Worm (Caenorhabditis elegans) whole organism, L3 larva: Measurements from ENCODE around the gene clec-193.
"Not testable (repeated sequence)": the region's sequence is repeated elsewhere in the genome, so short reads cannot be mapped to it uniquely, and the experiment has no call there.

ENCODE experiments used
- R02D3.7 ChIP-seq: fragments of 150-350 bp; optimal IDR thresholded peaks from 2 replicates; lab custom pipeline; 2014; ENCODE audit warnings: missing biosample characterization, missing genetic modification characterization
- ZK546.5 ChIP-seq: sonication (generic microtip); optimal IDR thresholded peaks from 2 replicates; lab custom pipeline; 2017; ENCODE audit warnings: missing biosample characterization, missing genetic modification characterization
- aly-2 ChIP-seq: fragments of 150-350 bp; optimal IDR thresholded peaks from 2 replicates; lab custom pipeline; 2014; ENCODE audit warnings: missing biosample characterization, missing genetic modification characterization
- ama-1 ChIP-seq: fragments of 150-350 bp; optimal IDR thresholded peaks from 2 replicates; lab custom pipeline; 2018
- ceh-16 ChIP-seq: sonication (generic microtip); optimal IDR thresholded peaks from 2 replicates; lab custom pipeline; 2017; ENCODE audit warnings: missing biosample characterization, missing genetic modification characterization
- ceh-9 ChIP-seq: sonication (generic microtip); optimal IDR thresholded peaks from 2 replicates; lab custom pipeline; 2018; ENCODE audit warnings: missing biosample characterization, missing genetic modification characterization
- daf-12 ChIP-seq: fragments of 150-350 bp; optimal IDR thresholded peaks from 2 replicates; lab custom pipeline; 2014; ENCODE audit warnings: missing biosample characterization, missing genetic modification reagents, missing genetic modification characterization
- egl-5 ChIP-seq: fragments of 150-350 bp; optimal IDR thresholded peaks from 2 replicates; lab custom pipeline; 2017; ENCODE audit warnings: missing biosample characterization, missing genetic modification reagents, missing genetic modification characterization, inconsistent platforms
- elt-1 ChIP-seq: fragments of 150-350 bp; optimal IDR thresholded peaks from 2 replicates; lab custom pipeline; 2014; ENCODE audit warnings: missing biosample characterization, missing genetic modification characterization
- elt-2 ChIP-seq: sonication (generic microtip); optimal IDR thresholded peaks from 2 replicates; lab custom pipeline; 2016; ENCODE audit warnings: missing genetic modification reagents, mild to moderate bottlenecking, missing genetic modification characterization, missing compliant biosample characterization
- fkh-10 ChIP-seq: sonication (generic microtip); optimal IDR thresholded peaks from 2 replicates; lab custom pipeline; 2017; ENCODE audit warnings: missing biosample characterization, missing genetic modification reagents, missing genetic modification characterization
- fkh-2 ChIP-seq: fragments of 150-350 bp; optimal IDR thresholded peaks from 2 replicates; lab custom pipeline; 2014; ENCODE audit warnings: missing biosample characterization, missing genetic modification reagents, missing genetic modification characterization
- hmg-11 ChIP-seq: sonication (generic microtip); optimal IDR thresholded peaks from 2 replicates; lab custom pipeline; 2016; ENCODE audit warnings: missing genetic modification characterization, missing compliant biosample characterization
- jun-1 ChIP-seq: fragments of 150-350 bp; optimal IDR thresholded peaks from 2 replicates; lab custom pipeline; 2014; ENCODE audit warnings: missing biosample characterization, missing genetic modification reagents, missing genetic modification characterization
- lin-15B ChIP-seq: fragments of 150-350 bp; optimal IDR thresholded peaks from 2 replicates; lab custom pipeline; 2014; ENCODE audit warnings: missing biosample characterization, missing genetic modification characterization
- lin-39 ChIP-seq: fragments of 150-350 bp; optimal IDR thresholded peaks from 2 replicates; lab custom pipeline; 2018; ENCODE audit warnings: missing biosample characterization, missing genetic modification reagents, missing genetic modification characterization
- mdl-1 ChIP-seq: fragments of 150-350 bp; optimal IDR thresholded peaks from 2 replicates; lab custom pipeline; 2014; ENCODE audit warnings: missing biosample characterization, missing genetic modification characterization
- mml-1 ChIP-seq: fragments of 150-350 bp; sonication (generic microtip); optimal IDR thresholded peaks from 3 replicates; lab custom pipeline; 2014; ENCODE audit warnings: missing biosample characterization, missing genetic modification characterization
- nfya-1 ChIP-seq: sonication (generic microtip); optimal IDR thresholded peaks from 2 replicates; lab custom pipeline; 2017; ENCODE audit warnings: missing genetic modification characterization, mild to moderate bottlenecking, missing compliant biosample characterization, antibody characterized with exemption, moderate library complexity; ENCODE audit not compliant: insufficient read depth
- nhr-11 ChIP-seq: fragments of 150-350 bp; optimal IDR thresholded peaks from 2 replicates; lab custom pipeline; 2014; ENCODE audit warnings: missing biosample characterization, missing genetic modification characterization
- nhr-12 ChIP-seq: fragments of 150-350 bp; optimal IDR thresholded peaks from 2 replicates; lab custom pipeline; 2014; ENCODE audit warnings: missing biosample characterization, missing genetic modification characterization
- nhr-237 ChIP-seq: fragments of 150-350 bp; optimal IDR thresholded peaks from 2 replicates; lab custom pipeline; 2014; ENCODE audit warnings: missing biosample characterization, missing genetic modification characterization
- nhr-25 ChIP-seq: sonication (generic microtip); optimal IDR thresholded peaks from 2 replicates; lab custom pipeline; 2017; ENCODE audit warnings: missing biosample characterization, missing genetic modification characterization
- nhr-28 ChIP-seq: fragments of 150-350 bp; optimal IDR thresholded peaks from 2 replicates; lab custom pipeline; 2014; ENCODE audit warnings: missing biosample characterization, missing genetic modification characterization
- nhr-43 ChIP-seq: sonication (generic microtip); optimal IDR thresholded peaks from 2 replicates; lab custom pipeline; 2016; ENCODE audit warnings: mild to moderate bottlenecking, missing genetic modification characterization, missing compliant biosample characterization; ENCODE audit not compliant: poor library complexity, severe bottlenecking
- nhr-77 ChIP-seq: fragments of 150-350 bp; optimal IDR thresholded peaks from 2 replicates; lab custom pipeline; 2014; ENCODE audit warnings: missing biosample characterization, missing genetic modification characterization
- pha-4 ChIP-seq: fragments of 150-350 bp; optimal IDR thresholded peaks from 2 replicates; lab custom pipeline; 2014; ENCODE audit warnings: missing biosample characterization, missing genetic modification reagents, missing genetic modification characterization
- pqm-1 ChIP-seq: fragments of 150-350 bp; optimal IDR thresholded peaks from 2 replicates; lab custom pipeline; 2017; ENCODE audit warnings: missing biosample characterization, missing genetic modification characterization, inconsistent platforms
- sea-2 ChIP-seq: fragments of 150-350 bp; sonication (generic microtip); optimal IDR thresholded peaks from 4 replicates; lab custom pipeline; 2014; ENCODE audit warnings: missing biosample characterization, missing genetic modification reagents, missing genetic modification characterization
- skn-1 ChIP-seq: fragments of 150-350 bp; optimal IDR thresholded peaks from 2 replicates; lab custom pipeline; 2014; ENCODE audit warnings: missing biosample characterization, missing genetic modification characterization
- snpc-4 ChIP-seq: fragments of 150-350 bp; optimal IDR thresholded peaks from 2 replicates; lab custom pipeline; 2014; ENCODE audit warnings: missing biosample characterization, missing genetic modification characterization
- tbx-2 ChIP-seq: sonication (generic microtip); optimal IDR thresholded peaks from 2 replicates; lab custom pipeline; 2016; ENCODE audit warnings: mild to moderate bottlenecking, missing genetic modification characterization, missing compliant biosample characterization
- unc-39 ChIP-seq: sonication (generic microtip); optimal IDR thresholded peaks from 4 replicates; lab custom pipeline; 2017; ENCODE audit warnings: missing biosample characterization, missing genetic modification characterization
- zag-1 ChIP-seq: fragments of 150-350 bp; optimal IDR thresholded peaks from 2 replicates; lab custom pipeline; 2014; ENCODE audit warnings: missing biosample characterization, missing genetic modification characterization

The clec-193 gene

DNA sequence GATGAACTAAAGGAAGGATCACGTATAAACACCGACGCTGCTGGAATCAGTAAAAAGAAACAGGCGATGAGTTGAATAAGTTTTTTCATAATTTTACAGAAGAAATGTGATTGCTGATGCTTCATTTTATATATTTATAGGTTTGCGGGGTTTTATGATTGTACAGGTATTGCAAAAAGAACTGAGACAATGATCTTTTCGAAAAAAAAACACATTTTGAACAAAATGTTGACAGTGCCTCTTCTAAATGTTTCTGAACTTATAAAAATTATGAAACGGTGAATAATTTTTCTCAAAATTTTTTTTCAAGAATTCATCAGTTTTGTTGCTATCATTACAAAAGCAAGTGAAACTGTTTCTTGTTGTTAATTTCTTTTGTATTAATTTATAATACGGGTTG, at the start of gene clec-193:
clec-193 (minus strand) TSS at position 101 of the 400 bp plus-strand sequence.
- TF ChIP-seq R02D3.7 (tag; lab: Kevin White, UChicago) (no peak), nhr-43 (tag; lab: Kevin White, UChicago) (no peak), elt-1 (tag; lab: Kevin White, UChicago) (no peak), nfya-1 (no peak), pha-4 (tag; lab: Kevin White, UChicago) (no peak), skn-1 (tag; lab: Kevin White, UChicago) (no peak), hmg-11 (tag; lab: Kevin White, UChicago) (no peak), daf-12 (tag; lab: Kevin White, UChicago) (no peak), jun-1 (tag; lab: Kevin White, UChicago) (no peak), ceh-16 (tag; lab: Kevin White, UChicago) (no peak), egl-5 (no peak), ceh-9 (tag; lab: Kevin White, UChicago) (no peak), lin-15B (tag; lab: Kevin White, UChicago) (no peak), ZK546.5 (tag; lab: Kevin White, UChicago) (no peak), nhr-237 (no peak), fkh-2 (tag; lab: Kevin White, UChicago) (no peak), aly-2 (no peak), ama-1 (lab: Kevin White, UChicago) (no peak), mdl-1 (tag; lab: Kevin White, UChicago) (no peak), nhr-11 (tag; lab: Kevin White, UChicago) (no peak)

DNA sequence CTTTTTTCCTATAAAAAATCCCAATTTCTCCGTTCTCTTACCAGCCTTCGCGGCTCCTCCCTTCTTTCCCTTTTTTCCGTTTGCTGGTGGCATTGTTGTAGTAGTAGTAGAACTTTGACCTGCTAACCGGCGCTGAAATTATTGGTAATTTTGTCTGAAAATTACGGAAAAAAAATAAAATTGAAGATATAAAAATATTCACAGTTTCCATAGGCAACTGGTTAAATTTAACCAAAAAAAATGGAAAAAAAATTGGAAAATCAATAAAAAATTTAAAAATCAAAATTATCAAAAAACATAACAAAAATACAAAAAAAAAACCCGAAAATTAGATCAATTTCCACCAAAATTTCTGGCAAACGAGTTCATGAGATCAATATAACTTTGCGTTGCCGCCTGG, 48.5 kb upstream of the clec-193 start, which contains the start of gene map-2:
map-2 (minus strand) TSS at position 101 of the 400 bp plus-strand sequence.
- TF ChIP-seq nhr-12 (tag; lab: Kevin White, UChicago), result no peak
- TF ChIP-seq egl-5, result no peak
- TF ChIP-seq ama-1 (lab: Kevin White, UChicago), result no peak
- TF ChIP-seq nhr-77, result no peak
- TF ChIP-seq sea-2 (GFP tag; lab: Kevin White, UChicago), result no peak
- TF ChIP-seq zag-1 (tag; lab: Kevin White, UChicago), result no peak
- no peak for TF ChIP-seq nhr-25
- no peak for TF ChIP-seq unc-39 (tag; lab: Kevin White, UChicago)
- no peak for TF ChIP-seq tbx-2 (tag; lab: Kevin White, UChicago)
- TF ChIP-seq, all 47 proteins: peak for 0

DNA sequence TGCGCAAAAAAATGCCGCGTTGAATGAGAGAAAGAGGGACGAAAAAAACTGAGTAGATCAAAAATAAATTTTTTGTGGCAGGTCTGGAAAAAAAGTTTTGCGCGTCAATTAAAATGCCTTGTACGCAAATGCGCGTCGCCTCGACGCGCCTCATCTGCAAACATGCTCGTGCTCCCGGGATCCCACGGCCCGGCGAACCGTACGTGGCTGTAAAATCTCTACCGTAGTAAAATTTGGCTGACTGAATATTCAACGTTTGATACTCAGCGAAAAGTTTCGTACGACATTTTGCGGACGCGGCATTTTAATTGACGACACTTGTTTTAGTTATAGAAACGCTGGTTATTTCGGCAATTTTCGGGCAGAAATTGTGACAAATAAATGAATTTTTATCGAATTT, 39.1 kb upstream of the clec-193 start:
- TF ChIP-seq tbx-2 (tag; lab: Kevin White, UChicago) (peak; percentile 26), lin-15B (tag; lab: Kevin White, UChicago) (peak; percentile 27), elt-2 (tag; lab: Kevin White, UChicago) (peak; percentile 35), R02D3.7 (tag; lab: Kevin White, UChicago) (peak; percentile 25)
- TF ChIP-seq, all 47 proteins: peak for 4; not testable (repeated sequence) for 43

DNA sequence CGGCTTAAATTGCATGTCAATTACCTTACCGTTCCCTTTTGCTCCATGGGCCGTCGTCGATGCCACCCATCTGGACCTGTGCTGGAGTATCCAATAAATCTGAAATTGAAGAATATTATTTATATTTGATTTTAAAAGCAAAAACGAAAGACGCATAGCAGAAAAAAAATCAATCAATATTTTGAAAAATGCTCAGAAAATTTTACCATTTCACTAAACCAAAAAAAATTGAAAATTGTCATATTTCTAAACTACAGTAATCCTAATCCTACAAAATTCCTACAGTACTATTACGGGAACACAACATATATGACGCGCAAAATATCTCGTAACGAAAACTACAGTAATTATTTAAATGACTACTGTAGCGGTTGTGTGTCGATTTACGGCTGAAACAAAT, 36.6 kb upstream of the clec-193 start, which contains the start of gene Y116A8A.150:
Y116A8A.150 (minus strand) TSS at position 101 of the 400 bp plus-strand sequence.
- TF ChIP-seq mml-1; daf-12 (tag; lab: Kevin White, UChicago); tbx-2 (tag; lab: Kevin White, UChicago): not testable (repeated sequence)

- TF ChIP-seq pqm-1 (no peak), ZK546.5 (tag; lab: Kevin White, UChicago) (no peak), nhr-43 (tag; lab: Kevin White, UChicago) (no peak), ama-1 (lab: Kevin White, UChicago) (no peak), fkh-10 (no peak), lin-39 (tag; lab: Kevin White, UChicago) (no peak), nhr-12 (tag; lab: Kevin White, UChicago) (no peak), nhr-28 (no peak), zag-1 (tag; lab: Kevin White, UChicago) (no peak), skn-1 (tag; lab: Kevin White, UChicago) (no peak), nhr-77 (no peak), sea-2 (GFP tag; lab: Kevin White, UChicago) (no peak), snpc-4 (tag; lab: Kevin White, UChicago) (no peak), mml-1 (no peak), mdl-1 (tag; lab: Kevin White, UChicago) (no peak)
- TF ChIP-seq, all 47 proteins: peak for 0
Observed at ce11 chrIV:16831366-16831765, 25.1 kb upstream of the clec-193 start, which contains the start of gene clec-194. Gene clec-194 (plus strand): TSS chrIV:16831666.
